Worm (Caenorhabditis elegans) whole organism, late embryonic: ENCODE measurements around the gene fem-1.

Experiments
- ets-4 ChIP-seq: sonication (generic microtip); optimal IDR thresholded peaks from 2 replicates; lab custom pipeline; 2016; ENCODE audit warnings: missing genetic modification characterization, missing compliant biosample characterization
- fax-1 ChIP-seq: sonication (generic microtip); optimal IDR thresholded peaks from 2 replicates; lab custom pipeline; 2016; ENCODE audit warnings: missing genotype, missing genetic modification characterization, missing compliant biosample characterization
- hlh-30 ChIP-seq: sonication (generic microtip); optimal IDR thresholded peaks from 2 replicates; lab custom pipeline; 2017; ENCODE audit warnings: antibody characterized with exemption, missing genetic modification characterization, missing compliant biosample characterization; ENCODE audit not compliant: insufficient read depth
- madf-2 ChIP-seq: sonication (generic microtip); optimal IDR thresholded peaks from 2 replicates; lab custom pipeline; 2017; ENCODE audit warnings: missing genetic modification characterization, missing compliant biosample characterization
- pag-3 ChIP-seq: sonication (generic microtip); optimal IDR thresholded peaks from 2 replicates; lab custom pipeline; 2016; ENCODE audit warnings: missing compliant biosample characterization, missing genetic modification characterization, borderline replicate concordance
- tbx-2 ChIP-seq: sonication (generic microtip); optimal IDR thresholded peaks from 2 replicates; lab custom pipeline; 2016; ENCODE audit warnings: missing genetic modification characterization, missing compliant biosample characterization

DNA sequence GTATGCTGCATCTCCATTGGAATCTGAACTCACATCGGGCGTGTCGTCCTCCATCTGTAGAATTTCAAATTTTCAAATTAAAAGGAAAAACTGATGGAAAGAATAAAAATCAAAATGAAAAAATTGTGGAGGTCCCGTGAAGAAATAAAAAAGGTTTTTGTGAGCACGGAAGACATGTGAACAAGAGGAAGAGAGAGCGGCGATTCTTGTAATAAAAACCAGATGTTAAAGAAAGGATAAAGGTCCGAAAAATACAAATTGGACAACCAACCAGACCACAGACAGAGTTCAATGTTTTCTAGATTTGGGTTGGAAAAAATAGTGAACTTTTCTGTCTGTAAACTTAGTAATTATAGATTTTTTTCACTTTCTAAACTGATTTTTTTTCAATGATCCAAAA is 9.5 kb downstream of the fem-1 start, which contains the start of gene unc-5:
- no peak for TF ChIP-seq tbx-2 (tag; lab: Kevin White, UChicago)
- no peak for TF ChIP-seq ets-4
- no peak for TF ChIP-seq fax-1
- no peak for TF ChIP-seq pag-3 (tag; lab: Kevin White, UChicago)
- TF ChIP-seq hlh-30 (tag; lab: Kevin White, UChicago), result no peak
- no peak for TF ChIP-seq madf-2 (tag; lab: Kevin White, UChicago)
